Worm (Caenorhabditis elegans): ENCODE measurements around the gene W01B6.8.

DNA sequence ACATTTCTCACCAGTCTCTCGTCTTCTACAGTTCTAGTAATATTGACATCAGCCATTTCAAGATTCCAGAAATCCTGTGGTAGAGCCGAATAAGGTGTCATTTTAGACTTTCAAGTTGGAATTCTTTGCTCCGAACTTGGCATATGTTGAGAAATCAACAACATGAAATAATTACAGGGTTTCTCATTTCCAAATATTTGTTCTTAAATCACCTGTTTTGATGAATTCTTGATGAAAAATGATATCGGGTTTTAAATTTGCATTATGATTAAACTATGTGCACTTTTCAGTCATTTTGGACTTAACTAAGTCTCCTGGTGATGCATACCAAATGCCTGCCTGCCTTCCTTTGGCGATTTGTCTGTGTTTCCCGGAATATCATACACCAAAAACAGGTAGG, 30.6 kb downstream of the W01B6.8 start, which contains the start of gene srv-12:
- no peak for TF ChIP-seq unc-62 (GFP tag; optimal IDR thresholded peaks at IDR 0.05)
- no peak for TF ChIP-seq egl-27 (tag; optimal IDR thresholded peaks at IDR 0.05)
- TF ChIP-seq pha-4 (tag; optimal IDR thresholded peaks at IDR 0.05), result no peak
- TF ChIP-seq nhr-43 (tag; optimal IDR thresholded peaks at IDR 0.05; ENCODE audit: poor library complexity, severe bottlenecking), result no peak
- no peak for TF ChIP-seq zag-1 (tag; optimal IDR thresholded peaks at IDR 0.05)
- TF ChIP-seq nhr-237 (tag; optimal IDR thresholded peaks at IDR 0.05), result no peak
- TF ChIP-seq skn-1 (tag; optimal IDR thresholded peaks at IDR 0.05), result no peak
- TF ChIP-seq snpc-4 (tag; optimal IDR thresholded peaks at IDR 0.05), result no peak
- no peak for TF ChIP-seq daf-12 (tag; optimal IDR thresholded peaks at IDR 0.05)
- no peak for TF ChIP-seq nhr-12 (tag; optimal IDR thresholded peaks at IDR 0.05)
- TF ChIP-seq ztf-4 (tag; optimal IDR thresholded peaks at IDR 0.05), result no peak
- TF ChIP-seq nhr-28 (tag; optimal IDR thresholded peaks at IDR 0.05), result no peak

Measured in whole organism, L3 larva.